Worm (Caenorhabditis elegans) whole organism, young adult: ENCODE data around the gene F53F4.2.

Source experiments
- B0035.1 ChIP-seq: sonication (generic microtip); optimal IDR thresholded peaks from 2 replicates; lab custom pipeline; 2016; ENCODE audit warnings: missing genetic modification characterization, mild to moderate bottlenecking, missing compliant biosample characterization, missing genotype, missing genetic modification reagents
- D2030.7 ChIP-seq: fragments of 200-800 bp; sonication (Bioruptor generic); IDR thresholded peaks from 2 replicates; pipeline ENCODE4 v1.3.6; 2022; ENCODE audit warnings: missing genetic modification reagents, missing genetic modification characterization, missing compliant biosample characterization
- F10E7.11 ChIP-seq: sonication (generic microtip); optimal IDR thresholded peaks from 2 replicates; lab custom pipeline; 2017; ENCODE audit warnings: mild to moderate bottlenecking, missing genetic modification characterization, moderate library complexity, missing compliant biosample characterization
- F23B12.7 ChIP-seq: sonication (generic microtip); optimal IDR thresholded peaks from 2 replicates; lab custom pipeline; 2017; ENCODE audit warnings: missing genetic modification characterization, mild to moderate bottlenecking, missing compliant biosample characterization, antibody characterized with exemption, moderate library complexity; ENCODE audit not compliant: insufficient read depth
- F49E8.2 ChIP-seq: sonication (generic microtip); optimal IDR thresholded peaks from 3 replicates; lab custom pipeline; 2017; ENCODE audit warnings: missing genetic modification characterization, mild to moderate bottlenecking, missing compliant biosample characterization, antibody characterized with exemption, moderate library complexity; ENCODE audit not compliant: insufficient read depth
- F55B11.4 ChIP-seq: sonication (generic microtip); optimal IDR thresholded peaks from 2 replicates; lab custom pipeline; 2016; ENCODE audit warnings: missing compliant biosample characterization, missing genetic modification characterization, borderline replicate concordance; ENCODE audit not compliant: insufficient read depth
- K11D2.4 ChIP-seq: fragments of 200-800 bp; sonication (Bioruptor generic); IDR thresholded peaks from 2 replicates; pipeline ENCODE4 v1.3.6; 2022; ENCODE audit warnings: missing genetic modification reagents, missing genetic modification characterization, missing compliant biosample characterization
- T26A5.8 ChIP-seq: sonication (generic microtip); optimal IDR thresholded peaks from 2 replicates; lab custom pipeline; 2016; ENCODE audit warnings: missing genetic modification characterization, missing compliant biosample characterization
- Y95B8A.8 ChIP-seq: fragments of 200-800 bp; sonication (Bioruptor generic); IDR thresholded peaks from 2 replicates; pipeline ENCODE4 v1.3.6; 2022; ENCODE audit warnings: missing genetic modification reagents, missing genetic modification characterization, missing compliant biosample characterization
- aptf-3 ChIP-seq: fragments of 200-800 bp; sonication (Bioruptor generic); IDR thresholded peaks from 2 replicates; pipeline ENCODE4 v1.3.6; 2022; ENCODE audit warnings: missing genetic modification characterization, missing compliant biosample characterization
- atf-7 ChIP-seq: sonication (generic microtip); optimal IDR thresholded peaks from 2 replicates; lab custom pipeline; 2017; ENCODE audit warnings: mild to moderate bottlenecking, missing genetic modification characterization, missing compliant biosample characterization
- attf-3 ChIP-seq: fragments of 200-800 bp; sonication (Bioruptor generic); conservative IDR thresholded peaks from 2 replicates; pipeline ENCODE4 v1.3.6; 2022; ENCODE audit warnings: missing genetic modification reagents, missing genetic modification characterization, missing compliant biosample characterization
- cebp-2 ChIP-seq: fragments of 200-800 bp; sonication (Bioruptor generic); IDR thresholded peaks from 2 replicates; pipeline ENCODE4 v1.3.6; 2022; ENCODE audit warnings: missing genetic modification characterization, missing compliant biosample characterization
- ceh-58 ChIP-seq: fragments of 200-800 bp; sonication (Bioruptor generic); IDR thresholded peaks from 2 replicates; pipeline ENCODE4 v1.3.6; 2022; ENCODE audit warnings: missing genetic modification characterization, missing compliant biosample characterization
- ceh-79 ChIP-seq: sonication (generic microtip); optimal IDR thresholded peaks from 2 replicates; lab custom pipeline; 2017; ENCODE audit warnings: mild to moderate bottlenecking, missing genetic modification characterization, missing compliant biosample characterization
- chd-7 ChIP-seq: sonication (generic microtip); optimal IDR thresholded peaks from 2 replicates; lab custom pipeline; 2016; ENCODE audit warnings: mild to moderate bottlenecking, missing genetic modification characterization, moderate library complexity, missing compliant biosample characterization
- dpff-1 ChIP-seq: sonication (generic microtip); optimal IDR thresholded peaks from 2 replicates; lab custom pipeline; 2017; ENCODE audit warnings: mild to moderate bottlenecking, missing genetic modification characterization, missing compliant biosample characterization
- gei-17 ChIP-seq: fragments of 200-800 bp; sonication (Bioruptor generic); optimal IDR thresholded peaks from 2 replicates; lab custom pipeline; 2018; ENCODE audit warnings: mild to moderate bottlenecking, missing genetic modification characterization, missing compliant biosample characterization
- him-1 ChIP-seq: sonication (generic microtip); optimal IDR thresholded peaks from 2 replicates; lab custom pipeline; 2016; ENCODE audit warnings: missing genotype, missing genetic modification reagents, missing genetic modification characterization, missing compliant biosample characterization
- hmg-20 ChIP-seq: fragments of 200-800 bp; sonication (Bioruptor generic); IDR thresholded peaks from 2 replicates; pipeline ENCODE4 v1.3.6; 2022; ENCODE audit warnings: missing genetic modification reagents, missing genetic modification characterization, missing compliant biosample characterization
- lin-35 ChIP-seq, 3 experiments: fragments of 150-350 bp in 2 of 3; sonication (generic microtip) in 1 of 3; optimal IDR thresholded peaks; 2 replicates each; lab custom pipeline; 2014 to 2018; ENCODE audit warnings: missing biosample characterization in 3 of 3, missing genetic modification characterization in 3 of 3, missing genetic modification reagents in 3 of 3
- lin-54 ChIP-seq: fragments of 200-800 bp; sonication (Bioruptor generic); optimal IDR thresholded peaks from 2 replicates; lab custom pipeline; 2018; ENCODE audit warnings: mild to moderate bottlenecking, missing genetic modification characterization, missing compliant biosample characterization
- lir-1 ChIP-seq: fragments of 200-800 bp; sonication (Bioruptor generic); conservative IDR thresholded peaks from 2 replicates; pipeline ENCODE4 v1.3.6; 2022; ENCODE audit warnings: missing genetic modification reagents, missing genetic modification characterization, missing compliant biosample characterization
- lsl-1 ChIP-seq: fragments of 200-800 bp; sonication (Bioruptor generic); optimal IDR thresholded peaks from 2 replicates; lab custom pipeline; 2018; ENCODE audit warnings: mild to moderate bottlenecking, missing genetic modification characterization, moderate library complexity, missing compliant biosample characterization
- madf-10 ChIP-seq: sonication (generic microtip); optimal IDR thresholded peaks from 2 replicates; lab custom pipeline; 2016; ENCODE audit warnings: mild to moderate bottlenecking, missing genetic modification characterization, missing compliant biosample characterization
- madf-6 ChIP-seq: fragments of 200-800 bp; sonication (Bioruptor generic); IDR thresholded peaks from 2 replicates; pipeline ENCODE4 v1.3.6; 2022; ENCODE audit warnings: missing genetic modification reagents, missing genetic modification characterization, missing compliant biosample characterization
- madf-8 ChIP-seq: fragments of 200-800 bp; sonication (Bioruptor generic); conservative IDR thresholded peaks from 2 replicates; pipeline ENCODE4 v1.3.6; 2022; ENCODE audit warnings: missing genetic modification reagents, missing genetic modification characterization, missing compliant biosample characterization
- mcd-1 ChIP-seq: fragments of 200-800 bp; sonication (Bioruptor generic); IDR thresholded peaks from 2 replicates; pipeline ENCODE4 v1.3.6; 2022; ENCODE audit warnings: missing genetic modification reagents, missing genetic modification characterization, missing compliant biosample characterization
- mes-4 ChIP-seq: sonication (generic microtip); optimal IDR thresholded peaks from 2 replicates; lab custom pipeline; 2016; ENCODE audit warnings: missing genotype, missing genetic modification characterization, missing compliant biosample characterization
- mxl-1 ChIP-seq: sonication (generic microtip); optimal IDR thresholded peaks from 2 replicates; lab custom pipeline; 2016; ENCODE audit warnings: missing genetic modification characterization, missing compliant biosample characterization
- nfya-2 ChIP-seq: fragments of 200-800 bp; sonication (Bioruptor generic); IDR thresholded peaks from 2 replicates; pipeline ENCODE4 v1.3.6; 2022; ENCODE audit warnings: missing genetic modification reagents, missing genetic modification characterization, missing compliant biosample characterization
- nhr-80 ChIP-seq: sonication (generic microtip); optimal IDR thresholded peaks from 2 replicates; lab custom pipeline; 2016; ENCODE audit warnings: missing genetic modification characterization, missing compliant biosample characterization
- repo-1 ChIP-seq: sonication (generic microtip); optimal IDR thresholded peaks from 2 replicates; lab custom pipeline; 2017; ENCODE audit warnings: mild to moderate bottlenecking, missing genetic modification characterization, missing compliant biosample characterization
- rpc-1 ChIP-seq, 2 experiments: fragments of 150-350 bp in 1 of 2; sonication (generic microtip) in 1 of 2; optimal IDR thresholded peaks; 2 replicates each; lab custom pipeline; 2014 to 2018; ENCODE audit warnings: missing biosample characterization in 1 of 2, missing genetic modification characterization in 1 of 2, missing genetic modification reagents in 1 of 2, missing genotype in 1 of 2
- sdz-38 ChIP-seq: sonication (generic microtip); optimal IDR thresholded peaks from 2 replicates; lab custom pipeline; 2016; ENCODE audit warnings: missing genotype, missing genetic modification characterization, missing compliant biosample characterization
- snpc-3.4 ChIP-seq: sonication (generic microtip); optimal IDR thresholded peaks from 2 replicates; lab custom pipeline; 2017; ENCODE audit warnings: missing genetic modification characterization, mild to moderate bottlenecking, missing compliant biosample characterization, antibody characterized with exemption, moderate library complexity, missing genotype, missing genetic modification reagents
- sptf-2 ChIP-seq: fragments of 200-800 bp; sonication (Bioruptor generic); optimal IDR thresholded peaks from 2 replicates; lab custom pipeline; 2018; ENCODE audit warnings: mild to moderate bottlenecking, missing genetic modification characterization, missing compliant biosample characterization
- tbx-9 ChIP-seq: sonication (generic microtip); optimal IDR thresholded peaks from 2 replicates; lab custom pipeline; 2016; ENCODE audit warnings: borderline replicate concordance, missing genetic modification characterization, inconsistent platforms, missing compliant biosample characterization
- unc-130 ChIP-seq: sonication (generic microtip); optimal IDR thresholded peaks from 2 replicates; lab custom pipeline; 2016; ENCODE audit warnings: missing genetic modification reagents, missing genetic modification characterization, missing compliant biosample characterization
- xnd-1 ChIP-seq: sonication (generic microtip); optimal IDR thresholded peaks from 2 replicates; lab custom pipeline; 2016; ENCODE audit warnings: missing genotype, missing genetic modification reagents, missing genetic modification characterization, missing compliant biosample characterization
- zfh-2 ChIP-seq: fragments of 200-800 bp; sonication (Bioruptor generic); conservative IDR thresholded peaks from 2 replicates; pipeline ENCODE4 v1.3.6; 2022; ENCODE audit warnings: missing genetic modification reagents, missing genetic modification characterization, missing compliant biosample characterization
- ztf-3 ChIP-seq: fragments of 200-800 bp; sonication (Bioruptor generic); optimal IDR thresholded peaks from 2 replicates; lab custom pipeline; 2018; ENCODE audit warnings: mild to moderate bottlenecking, missing genetic modification characterization, missing compliant biosample characterization
- ztf-6 ChIP-seq: fragments of 200-800 bp; sonication (Bioruptor generic); IDR thresholded peaks from 2 replicates; pipeline ENCODE4 v1.3.6; 2022; ENCODE audit warnings: missing genetic modification reagents, missing genetic modification characterization, missing compliant biosample characterization

Gene F53F4.2

DNA sequence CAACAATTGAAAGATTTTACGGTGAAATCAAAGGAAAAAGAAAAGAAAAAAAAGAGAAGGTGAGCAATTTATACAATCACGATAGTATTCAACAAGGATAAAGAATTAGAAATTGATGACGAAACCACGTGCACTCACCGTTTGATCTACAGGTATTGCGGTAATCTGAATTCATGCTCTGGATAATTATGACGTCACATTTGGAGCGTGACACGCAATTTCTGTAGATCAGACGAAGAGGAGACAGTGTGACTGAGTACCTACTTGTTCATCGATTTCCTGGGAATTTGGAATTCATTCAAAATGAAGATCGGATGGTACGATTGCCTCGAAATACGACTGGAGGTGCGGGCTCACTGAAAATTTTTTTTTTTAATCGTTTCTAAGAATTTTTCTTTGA lies 9.0 kb upstream of the F53F4.2 start:
- TF ChIP-seq zfh-2 (GFP tag; lab: Robert Waterston, UW) (no peak), gei-17 (no peak), F49E8.2 (tag; lab: Kevin White, UChicago) (no peak), tbx-9 (tag; lab: Kevin White, UChicago) (no peak), B0035.1 (tag; lab: Kevin White, UChicago) (no peak), aptf-3 (no peak), sdz-38 (no peak), F10E7.11 (tag; lab: Kevin White, UChicago) (no peak), T26A5.8 (tag; lab: Kevin White, UChicago) (no peak), D2030.7 (GFP tag; lab: Robert Waterston, UW) (no peak), K11D2.4 (GFP tag; lab: Robert Waterston, UW) (no peak), nhr-80 (tag; lab: Kevin White, UChicago) (no peak)

DNA sequence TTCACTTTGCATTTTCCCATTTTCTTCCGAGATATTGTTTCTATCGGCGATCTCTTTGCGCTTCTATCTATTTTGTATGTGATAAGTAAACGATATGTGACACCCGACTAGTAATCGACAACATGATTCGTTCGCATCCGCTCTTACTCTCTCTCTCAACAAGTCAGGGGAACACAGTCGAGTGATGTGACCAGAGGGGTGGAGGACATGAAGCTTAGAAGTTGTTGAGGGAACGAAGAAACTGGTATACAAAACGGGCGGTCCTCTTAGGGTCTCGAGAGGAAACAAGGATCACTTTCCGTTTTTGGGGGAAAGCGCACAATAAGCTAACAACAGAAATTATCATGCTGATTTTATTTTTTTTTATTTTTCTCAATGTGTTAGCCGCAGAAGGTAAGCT lies 3.7 kb upstream of the F53F4.2 start, which contains the start of gene F53F4.4:
Gene F53F4.4, plus strand, starts transcription at position 301 of the 400 bp plus-strand sequence.
- no peak for TF ChIP-seq ztf-3 (GFP tag; lab: Kevin White, UChicago)
- TF ChIP-seq mxl-1 = no peak
- no peak for TF ChIP-seq atf-7 (tag; lab: Kevin White, UChicago)
- TF ChIP-seq madf-6 (GFP tag; lab: Robert Waterston, UW) = peak; percentile 47; the same call in 1 of the 2 replicates
- no peak for TF ChIP-seq lin-54
- TF ChIP-seq dpff-1 = no peak
- TF ChIP-seq Y95B8A.8 (GFP tag; lab: Robert Waterston, UW) = 0 out of 2 replicates have a peak, but pooled peaks have one; percentile 18
- TF ChIP-seq F55B11.4 (tag; lab: Kevin White, UChicago) = no peak
- TF ChIP-seq, all 124 proteins: peak for 2

- peak; percentile 0 for TF ChIP-seq snpc-3.4
- no peak for TF ChIP-seq chd-7
- no peak for TF ChIP-seq hmg-20
- TF ChIP-seq ceh-79 (tag; lab: Kevin White, UChicago) = no peak
- no peak for TF ChIP-seq ztf-6 (GFP tag; lab: Robert Waterston, UW)
- no peak for TF ChIP-seq ceh-58
- no peak for TF ChIP-seq repo-1 (tag; lab: Kevin White, UChicago)
- TF ChIP-seq cebp-2 (GFP tag; lab: Robert Waterston, UW) = no peak
- no peak for TF ChIP-seq sdz-38
- TF ChIP-seq madf-8 (GFP tag; lab: Robert Waterston, UW) = peak; percentile 90
- TF ChIP-seq lsl-1 = peak; percentile 32
- no peak for TF ChIP-seq lin-35 (GFP tag; optimal IDR thresholded peaks at IDR 0.05; lab: Kevin White, UChicago)
- no peak for TF ChIP-seq unc-130 (GFP tag; lab: Kevin White, UChicago)
- TF ChIP-seq xnd-1 = peak; percentile 79
- peak; percentile 36 for TF ChIP-seq him-1 (tag; lab: Kevin White, UChicago)
- no peak for TF ChIP-seq sptf-2 (GFP tag; lab: Kevin White, UChicago)
- no peak for TF ChIP-seq F23B12.7 (tag; lab: Kevin White, UChicago)
- TF ChIP-seq mcd-1 (GFP tag; lab: Robert Waterston, UW) = peak; percentile 92
- 0 out of 2 replicates have a peak, but pooled peaks have one; percentile 19 for TF ChIP-seq attf-3 (GFP tag; lab: Robert Waterston, UW)
- TF ChIP-seq madf-6 (GFP tag; lab: Robert Waterston, UW) = peak; percentile 92
- no peak for TF ChIP-seq F55B11.4 (tag; lab: Kevin White, UChicago)
- TF ChIP-seq mes-4 = no peak
- no peak for TF ChIP-seq lir-1 (GFP tag; lab: Robert Waterston, UW)
- no peak for TF ChIP-seq F10E7.11 (tag; lab: Kevin White, UChicago)
- TF ChIP-seq F49E8.2 (tag; lab: Kevin White, UChicago) = no peak
- TF ChIP-seq nfya-2 (GFP tag; lab: Robert Waterston, UW) = no peak
- TF ChIP-seq K11D2.4 (GFP tag; lab: Robert Waterston, UW) = no peak
- no peak for TF ChIP-seq rpc-1 (optimal IDR thresholded peaks at IDR 0.05; lab: Kevin White, UChicago)
- TF ChIP-seq rpc-1 (tag; optimal IDR thresholded peaks at IDR 0.05; lab: Kevin White, UChicago) = no peak
- TF ChIP-seq madf-10 (tag; lab: Kevin White, UChicago) = no peak
Observed at ce11 chrV:13591504-13592174, 2.2 kb upstream of the F53F4.2 start, which contains the start of gene tbcb-1. tbcb-1 (plus strand) TSS chrV:13592124.
